Fruit fly (Drosophila melanogaster) whole organism, pupa: Measurements from ENCODE around the gene Aven.

Experiments
- Ets98B ChIP-seq: fragments of 200-800 bp; sonication (Bioruptor generic); IDR thresholded peaks from 2 replicates; pipeline ENCODE4 v1.3.6; 2022; ENCODE audit warnings: missing biosample characterization, missing genetic modification characterization
- Pif1A ChIP-seq: fragments of 200-800 bp; sonication (Bioruptor generic); optimal IDR thresholded peaks from 3 replicates; lab custom pipeline; 2016; ENCODE audit warnings: missing biosample characterization, missing genetic modification characterization

DNA sequence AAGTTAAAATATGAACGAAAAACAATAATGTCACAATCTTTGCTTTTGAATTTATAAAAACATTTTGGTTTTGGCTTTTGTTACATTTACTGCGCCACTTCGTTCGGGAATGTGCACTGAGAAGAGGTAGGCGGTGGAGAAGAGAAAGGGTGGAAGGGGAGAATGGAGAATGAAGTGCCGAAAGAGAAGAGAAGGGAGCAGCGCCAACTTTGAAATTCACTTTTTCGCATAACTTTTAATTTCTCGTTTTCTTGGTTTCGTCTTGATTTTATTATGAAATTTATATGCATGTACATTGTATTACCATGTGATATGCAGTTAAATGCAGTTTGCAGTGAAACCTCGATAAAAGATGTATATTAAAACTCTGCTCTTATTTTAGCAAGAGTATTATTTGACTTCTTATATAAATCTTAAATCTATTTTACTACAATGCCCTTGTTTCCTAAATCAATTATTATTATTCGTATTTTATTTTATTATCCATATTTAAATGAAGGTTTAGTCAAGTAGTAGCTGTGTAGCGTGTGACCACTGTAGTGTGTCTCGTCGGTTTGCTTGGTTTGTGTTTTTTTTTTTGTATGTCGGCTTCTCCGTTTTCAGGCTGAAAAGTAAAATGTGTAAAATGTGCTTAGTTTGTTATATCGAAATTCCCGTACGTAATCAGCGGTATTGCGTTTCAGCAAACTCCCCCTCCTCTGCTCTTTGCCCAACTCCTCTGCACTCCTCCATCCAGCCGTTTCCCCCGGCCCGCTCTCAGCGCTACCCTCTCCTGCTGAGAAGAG is 33.4 kb upstream of the Aven start:
- no peak for TF ChIP-seq Ets98B
- TF ChIP-seq Pif1A (GFP tag; lab: Kevin White, UChicago): peak; percentile 10
